Worm (Caenorhabditis elegans): ENCODE measurements around the gene F36H9.7.

F36H9.7 gene

ce11 chrV:1807160-1807559 lies 32.4 kb upstream of the F36H9.7 start, which contains the start of gene srt-42:
srt-42 (plus strand) TSS chrV:1807460.
- TF ChIP-seq flh-1 (GFP tag; optimal IDR thresholded peaks at IDR 0.05) (no peak), mep-1 (tag; optimal IDR thresholded peaks at IDR 0.05) (no peak), nhr-237 (tag; optimal IDR thresholded peaks at IDR 0.05) (no peak), lin-32 (GFP tag; optimal IDR thresholded peaks at IDR 0.05) (no peak), sem-2 (GFP tag; optimal IDR thresholded peaks at IDR 0.05) (no peak), nhr-76 (tag; optimal IDR thresholded peaks at IDR 0.05) (no peak)

ce11 chrV:1805724-1806316 lies 31.1 kb upstream of the F36H9.7 start:
- TF ChIP-seq unc-39 (tag; optimal IDR thresholded peaks at IDR 0.05) (no peak), ceh-39 (tag; optimal IDR thresholded peaks at IDR 0.05) (no peak), lin-32 (GFP tag; optimal IDR thresholded peaks at IDR 0.05) (no peak), snpc-4 (tag; optimal IDR thresholded peaks at IDR 0.05) (no peak), flh-1 (GFP tag; optimal IDR thresholded peaks at IDR 0.05) (no peak), nhr-28 (tag; optimal IDR thresholded peaks at IDR 0.05) (no peak), unc-62 (GFP tag; optimal IDR thresholded peaks at IDR 0.05) (no peak)

- no peak for TF ChIP-seq sem-2 (GFP tag; optimal IDR thresholded peaks at IDR 0.05)
- no peak for TF ChIP-seq elt-3 (tag; optimal IDR thresholded peaks at IDR 0.05)
- no peak for TF ChIP-seq nhr-237 (tag; optimal IDR thresholded peaks at IDR 0.05)
- TF ChIP-seq ham-2 (GFP tag; optimal IDR thresholded peaks at IDR 0.05): peak; percentile 48
- TF ChIP-seq lin-13 (tag; optimal IDR thresholded peaks at IDR 0.05): peak; percentile 84
- no peak for TF ChIP-seq snpc-4 (tag; optimal IDR thresholded peaks at IDR 0.05)
- peak; percentile 14 for TF ChIP-seq drap-1 (GFP tag; optimal IDR thresholded peaks at IDR 0.05)
- no peak for TF ChIP-seq nhr-12 (tag; optimal IDR thresholded peaks at IDR 0.05)
- no peak for TF ChIP-seq sptf-1 (tag; optimal IDR thresholded peaks at IDR 0.05)
- TF ChIP-seq hlh-1 (tag; optimal IDR thresholded peaks at IDR 0.05): no peak
- no peak for TF ChIP-seq tbx-8 (GFP tag; optimal IDR thresholded peaks at IDR 0.05)
- no peak for TF ChIP-seq cnd-1 (tag; optimal IDR thresholded peaks at IDR 0.05)
- no peak for TF ChIP-seq bed-3 (GFP tag; optimal IDR thresholded peaks at IDR 0.05)
- TF ChIP-seq mls-2 (tag; optimal IDR thresholded peaks at IDR 0.05): peak; percentile 46
- TF ChIP-seq lin-32 (GFP tag; optimal IDR thresholded peaks at IDR 0.05): no peak
- no peak for TF ChIP-seq flh-1 (GFP tag; optimal IDR thresholded peaks at IDR 0.05)
- TF ChIP-seq pha-4 (tag; optimal IDR thresholded peaks at IDR 0.05): peak; percentile 56
- TF ChIP-seq unc-39 (tag; optimal IDR thresholded peaks at IDR 0.05): no peak
- TF ChIP-seq nhr-76 (tag; optimal IDR thresholded peaks at IDR 0.05): no peak
- TF ChIP-seq mep-1 (tag; optimal IDR thresholded peaks at IDR 0.05): peak; percentile 1
- no peak for TF ChIP-seq zip-8 (tag; optimal IDR thresholded peaks at IDR 0.05)
- no peak for TF ChIP-seq unc-62 (GFP tag; optimal IDR thresholded peaks at IDR 0.05)
- TF ChIP-seq blmp-1 (tag; optimal IDR thresholded peaks at IDR 0.05): no peak
- no peak for TF ChIP-seq ceh-39 (tag; optimal IDR thresholded peaks at IDR 0.05)
- TF ChIP-seq mab-5 (tag; optimal IDR thresholded peaks at IDR 0.05): no peak
- TF ChIP-seq unc-120 (tag; optimal IDR thresholded peaks at IDR 0.05; ENCODE audit: poor library complexity, severe bottlenecking): peak; percentile 65
- TF ChIP-seq nhr-28 (tag; optimal IDR thresholded peaks at IDR 0.05): no peak
- TF ChIP-seq ceh-83 (GFP tag; optimal IDR thresholded peaks at IDR 0.05): no peak
- peak; percentile 43 for TF ChIP-seq nhr-2 (tag; optimal IDR thresholded peaks at IDR 0.05)
- no peak for TF ChIP-seq lsy-2 (tag; optimal IDR thresholded peaks at IDR 0.05)
- TF ChIP-seq ztf-11 (tag; optimal IDR thresholded peaks at IDR 0.05): no peak
- TF ChIP-seq ceh-43 (GFP tag; optimal IDR thresholded peaks at IDR 0.05): no peak
- no peak for TF ChIP-seq elt-1 (tag; optimal IDR thresholded peaks at IDR 0.05; ENCODE audit: borderline replicate concordance, insufficient read depth)
- peak; percentile 30 for TF ChIP-seq ces-1 (GFP tag; optimal IDR thresholded peaks at IDR 0.05)
- no peak for TF ChIP-seq M03D4.4 (tag; optimal IDR thresholded peaks at IDR 0.05)
Observed at ce11 chrV:1804645-1805559, 30.2 kb upstream of the F36H9.7 start, which contains the start of the genes hsp-16.2 and hsp-16.41. hsp-16.2 (minus strand) TSS chrV:1804957. hsp-16.41 (plus strand) TSS chrV:1805178.
